Worm (Caenorhabditis elegans) whole organism, L2 larva: Measurements from ENCODE around the gene clc-29.
A peak's percentile ranks its signal among the peaks of the same experiment; 100 is the strongest.

Experiments used
- C34F6.9 ChIP-seq: fragments of 150-350 bp; optimal IDR thresholded peaks from 2 replicates; lab custom pipeline; 2014; ENCODE audit warnings: missing biosample characterization, missing genetic modification characterization
- F13H6.1 ChIP-seq: sonication (generic microtip); optimal IDR thresholded peaks from 2 replicates; lab custom pipeline; 2016; ENCODE audit warnings: missing genetic modification characterization, missing compliant biosample characterization
- R02D3.7 ChIP-seq: fragments of 150-350 bp; optimal IDR thresholded peaks from 2 replicates; lab custom pipeline; 2014; ENCODE audit warnings: missing biosample characterization, missing genetic modification characterization
- Y55F3AM.14 ChIP-seq: fragments of 200-800 bp; sonication (Bioruptor generic); optimal IDR thresholded peaks from 2 replicates; lab custom pipeline; 2018; ENCODE audit warnings: mild to moderate bottlenecking, missing genetic modification characterization, missing compliant biosample characterization
- ZK546.5 ChIP-seq: sonication (generic microtip); optimal IDR thresholded peaks from 2 replicates; lab custom pipeline; 2017; ENCODE audit warnings: missing biosample characterization, missing genetic modification characterization
- alr-1 ChIP-seq: fragments of 150-350 bp; optimal IDR thresholded peaks from 2 replicates; lab custom pipeline; 2014; ENCODE audit warnings: missing biosample characterization, missing genetic modification characterization
- aly-2 ChIP-seq: fragments of 150-350 bp; optimal IDR thresholded peaks from 2 replicates; lab custom pipeline; 2014; ENCODE audit warnings: missing biosample characterization, missing genetic modification characterization
- ama-1 ChIP-seq: fragments of 150-350 bp; optimal IDR thresholded peaks from 2 replicates; lab custom pipeline; 2018; ENCODE audit warnings: inconsistent platforms
- blmp-1 ChIP-seq: sonication (generic microtip); optimal IDR thresholded peaks from 2 replicates; lab custom pipeline; 2017; ENCODE audit warnings: missing genetic modification characterization, mild to moderate bottlenecking, missing compliant biosample characterization, antibody characterized with exemption, moderate library complexity; ENCODE audit not compliant: insufficient read depth
- ceh-16 ChIP-seq: fragments of 150-350 bp; optimal IDR thresholded peaks from 2 replicates; lab custom pipeline; 2014; ENCODE audit warnings: missing biosample characterization, missing genetic modification characterization
- ceh-82 ChIP-seq: fragments of 150-350 bp; optimal IDR thresholded peaks from 2 replicates; lab custom pipeline; 2014; ENCODE audit warnings: missing biosample characterization, missing genetic modification characterization
- crh-2 ChIP-seq: sonication (generic microtip); optimal IDR thresholded peaks from 2 replicates; lab custom pipeline; 2017; ENCODE audit warnings: missing biosample characterization, missing genetic modification characterization
- dmd-4 ChIP-seq: sonication (generic microtip); optimal IDR thresholded peaks from 2 replicates; lab custom pipeline; 2017; ENCODE audit warnings: missing biosample characterization, missing genetic modification characterization
- egl-27 ChIP-seq: sonication (generic microtip); optimal IDR thresholded peaks from 3 replicates; lab custom pipeline; 2017; ENCODE audit warnings: missing biosample characterization, missing genetic modification reagents, missing genetic modification characterization
- elt-1 ChIP-seq: fragments of 150-350 bp; optimal IDR thresholded peaks from 2 replicates; lab custom pipeline; 2014; ENCODE audit warnings: missing biosample characterization, missing genetic modification characterization
- elt-3 ChIP-seq: sonication (generic microtip); optimal IDR thresholded peaks from 2 replicates; lab custom pipeline; 2017; ENCODE audit warnings: missing biosample characterization, missing genetic modification characterization
- fos-1 ChIP-seq: fragments of 150-350 bp; optimal IDR thresholded peaks from 2 replicates; lab custom pipeline; 2014; ENCODE audit warnings: missing biosample characterization, missing genetic modification characterization
- gmeb-1 ChIP-seq: fragments of 150-350 bp; optimal IDR thresholded peaks from 2 replicates; lab custom pipeline; 2014; ENCODE audit warnings: missing biosample characterization, missing genetic modification characterization
- lin-11 ChIP-seq: fragments of 150-350 bp; sonication (generic microtip); optimal IDR thresholded peaks from 2 replicates; lab custom pipeline; 2014; ENCODE audit warnings: missing biosample characterization, missing genetic modification characterization, inconsistent platforms, mixed read lengths
- lin-13 ChIP-seq: fragments of 150-350 bp; optimal IDR thresholded peaks from 2 replicates; lab custom pipeline; 2014; ENCODE audit warnings: missing biosample characterization, missing genetic modification reagents, missing genetic modification characterization
- lin-39 ChIP-seq: fragments of 150-350 bp; optimal IDR thresholded peaks from 2 replicates; lab custom pipeline; 2014; ENCODE audit warnings: missing biosample characterization, missing genetic modification reagents, missing genetic modification characterization
- lsy-2 ChIP-seq, 2 experiments: fragments of 150-350 bp in 1 of 2; sonication (generic microtip) in 1 of 2; optimal IDR thresholded peaks; 2 replicates each; lab custom pipeline; 2014 to 2017; ENCODE audit warnings: missing biosample characterization in 2 of 2, missing genetic modification characterization in 2 of 2
- mab-5 ChIP-seq: fragments of 150-350 bp; optimal IDR thresholded peaks from 2 replicates; lab custom pipeline; 2014; ENCODE audit warnings: missing biosample characterization, missing genetic modification characterization
- mbf-1 ChIP-seq: sonication (generic microtip); optimal IDR thresholded peaks from 2 replicates; lab custom pipeline; 2017; ENCODE audit warnings: missing biosample characterization, missing genetic modification characterization
- mdl-1 ChIP-seq, 2 experiments: fragments of 150-350 bp in 1 of 2; sonication (generic microtip) in 1 of 2; optimal IDR thresholded peaks; 2 replicates each; lab custom pipeline; 2017; ENCODE audit warnings: missing biosample characterization in 2 of 2, missing genetic modification characterization in 2 of 2
- nhr-10 ChIP-seq: sonication (generic microtip); optimal IDR thresholded peaks from 2 replicates; lab custom pipeline; 2017; ENCODE audit warnings: missing biosample characterization, missing genetic modification characterization
- nhr-11 ChIP-seq: fragments of 150-350 bp; optimal IDR thresholded peaks from 2 replicates; lab custom pipeline; 2014; ENCODE audit warnings: missing biosample characterization, missing genetic modification characterization
- nhr-12 ChIP-seq: fragments of 150-350 bp; optimal IDR thresholded peaks from 2 replicates; lab custom pipeline; 2014; ENCODE audit warnings: missing biosample characterization, missing genetic modification characterization
- nhr-129 ChIP-seq: fragments of 150-350 bp; optimal IDR thresholded peaks from 2 replicates; lab custom pipeline; 2014; ENCODE audit warnings: missing biosample characterization, missing genetic modification characterization
- nhr-21 ChIP-seq: fragments of 150-350 bp; optimal IDR thresholded peaks from 2 replicates; lab custom pipeline; 2014; ENCODE audit warnings: missing biosample characterization, missing genetic modification characterization
- nhr-23 ChIP-seq: fragments of 150-350 bp; optimal IDR thresholded peaks from 2 replicates; lab custom pipeline; 2014; ENCODE audit warnings: missing biosample characterization, missing genetic modification reagents, missing genetic modification characterization
- nhr-237 ChIP-seq: fragments of 150-350 bp; optimal IDR thresholded peaks from 2 replicates; lab custom pipeline; 2014; ENCODE audit warnings: missing biosample characterization, missing genetic modification characterization
- nhr-25 ChIP-seq: fragments of 150-350 bp; sonication (generic microtip); optimal IDR thresholded peaks from 3 replicates; lab custom pipeline; 2014; ENCODE audit warnings: missing biosample characterization, missing genetic modification characterization
- nhr-6 ChIP-seq: fragments of 150-350 bp; optimal IDR thresholded peaks from 2 replicates; lab custom pipeline; 2014; ENCODE audit warnings: missing biosample characterization, missing genetic modification characterization
- nhr-77 ChIP-seq: fragments of 150-350 bp; optimal IDR thresholded peaks from 2 replicates; lab custom pipeline; 2014; ENCODE audit warnings: missing biosample characterization, missing genetic modification characterization
- peb-1 ChIP-seq: fragments of 150-350 bp; optimal IDR thresholded peaks from 2 replicates; lab custom pipeline; 2014; ENCODE audit warnings: missing biosample characterization, missing genetic modification characterization
- sem-4 ChIP-seq: fragments of 150-350 bp; optimal IDR thresholded peaks from 2 replicates; lab custom pipeline; 2014; ENCODE audit warnings: missing biosample characterization, missing genetic modification reagents, missing genetic modification characterization
- skn-1 ChIP-seq: sonication (generic microtip); optimal IDR thresholded peaks from 2 replicates; lab custom pipeline; 2017; ENCODE audit warnings: missing biosample characterization, missing genetic modification characterization
- sma-3 ChIP-seq: sonication (generic microtip); optimal IDR thresholded peaks from 2 replicates; lab custom pipeline; 2016; ENCODE audit warnings: missing genetic modification reagents, missing genetic modification characterization, missing compliant biosample characterization
- sma-9 ChIP-seq, 2 experiments: fragments of 150-350 bp in 1 of 2; sonication (generic microtip) in 1 of 2; optimal IDR thresholded peaks; 2 replicates each; lab custom pipeline; 2014 to 2016; ENCODE audit warnings: missing genetic modification characterization in 2 of 2, mild to moderate bottlenecking in 1 of 2, missing biosample characterization in 1 of 2, missing compliant biosample characterization in 1 of 2, missing genetic modification reagents in 1 of 2, moderate library complexity in 1 of 2
- snpc-4 ChIP-seq: fragments of 150-350 bp; optimal IDR thresholded peaks from 2 replicates; lab custom pipeline; 2014; ENCODE audit warnings: missing biosample characterization, missing genetic modification characterization
- unc-39 ChIP-seq: fragments of 150-350 bp; optimal IDR thresholded peaks from 2 replicates; lab custom pipeline; 2014; ENCODE audit warnings: missing biosample characterization, missing genetic modification characterization
- unc-55 ChIP-seq: fragments of 150-350 bp; sonication (generic microtip); optimal IDR thresholded peaks from 3 replicates; lab custom pipeline; 2014; ENCODE audit warnings: missing biosample characterization, missing genetic modification reagents, missing genetic modification characterization
- unc-62 ChIP-seq: fragments of 150-350 bp; optimal IDR thresholded peaks from 2 replicates; lab custom pipeline; 2014; ENCODE audit warnings: missing biosample characterization, missing genetic modification reagents, missing genetic modification characterization
- zag-1 ChIP-seq: fragments of 150-350 bp; optimal IDR thresholded peaks from 2 replicates; lab custom pipeline; 2014; ENCODE audit warnings: missing biosample characterization, missing genetic modification characterization
- ztf-1 ChIP-seq: fragments of 200-800 bp; sonication (Bioruptor generic); conservative IDR thresholded peaks from 2 replicates; pipeline ENCODE4 v1.3.6; 2022; ENCODE audit warnings: missing genetic modification characterization, missing compliant biosample characterization
- ztf-11 ChIP-seq: sonication (generic microtip); optimal IDR thresholded peaks from 2 replicates; lab custom pipeline; 2017; ENCODE audit warnings: missing biosample characterization, missing genetic modification characterization
- ztf-4 ChIP-seq: fragments of 150-350 bp; optimal IDR thresholded peaks from 2 replicates; lab custom pipeline; 2014; ENCODE audit warnings: missing biosample characterization, missing genetic modification characterization

The clc-29 gene

ce11 chrIII:8307356-8307755, 40.4 kb downstream of the clc-29 start, which contains the start of the genes F10E9.7 and F10E9.5:
Gene F10E9.7 (minus strand): TSS chrIII:8307441.
Gene F10E9.5 (plus strand): TSS chrIII:8307592.
- peak; percentile 77 for TF ChIP-seq nhr-6 (tag; lab: Kevin White, UChicago)
- no peak for TF ChIP-seq peb-1 (tag; lab: Kevin White, UChicago)
- peak; percentile 32 for TF ChIP-seq nhr-129 (tag; lab: Kevin White, UChicago)
- no peak for TF ChIP-seq nhr-11 (tag; lab: Kevin White, UChicago)
- no peak for TF ChIP-seq lin-39
- peak; percentile 96 for TF ChIP-seq sma-3 (GFP tag; lab: Kevin White, UChicago)
- TF ChIP-seq ztf-11 (tag; lab: Kevin White, UChicago) = no peak
- peak; percentile 40 for TF ChIP-seq nhr-10 (tag; lab: Kevin White, UChicago)
- peak; percentile 96 for TF ChIP-seq sma-9 (GFP tag; optimal IDR thresholded peaks at IDR 0.05; lab: Kevin White, UChicago)
- TF ChIP-seq sma-9 (tag; optimal IDR thresholded peaks at IDR 0.05; lab: Kevin White, UChicago) = no peak
- TF ChIP-seq zag-1 = no peak
- TF ChIP-seq fos-1 = peak; percentile 84
- no peak for TF ChIP-seq R02D3.7 (tag; lab: Kevin White, UChicago)
- no peak for TF ChIP-seq ama-1 (lab: Kevin White, UChicago)
- TF ChIP-seq mab-5 (tag; lab: Kevin White, UChicago) = peak; percentile 27
- TF ChIP-seq egl-27 = peak; percentile 72
- no peak for TF ChIP-seq mdl-1 (tag; optimal IDR thresholded peaks at IDR 0.05; lab: Kevin White, UChicago)
- no peak for TF ChIP-seq mbf-1 (tag; lab: Kevin White, UChicago)
- TF ChIP-seq alr-1 (tag; lab: Kevin White, UChicago) = no peak
- peak; percentile 84 for TF ChIP-seq lin-13 (GFP tag; lab: Kevin White, UChicago)
- peak; percentile 89 for TF ChIP-seq F13H6.1 (tag; lab: Kevin White, UChicago)
- peak; percentile 77 for TF ChIP-seq snpc-4 (tag; lab: Kevin White, UChicago)
- peak; percentile 43 for TF ChIP-seq nhr-77
- no peak for TF ChIP-seq ZK546.5 (tag; lab: Kevin White, UChicago)
- no peak for TF ChIP-seq unc-39
- peak; percentile 36 for TF ChIP-seq skn-1
- TF ChIP-seq ceh-16 (tag; lab: Kevin White, UChicago) = no peak
- no peak for TF ChIP-seq ztf-1 (GFP tag; lab: Robert Waterston, UW)
- TF ChIP-seq gmeb-1 = peak; percentile 92
- TF ChIP-seq Y55F3AM.14 = no peak
- TF ChIP-seq ztf-4 (tag; lab: Kevin White, UChicago) = peak; percentile 67
- TF ChIP-seq elt-1 (tag; lab: Kevin White, UChicago) = no peak
- peak; percentile 56 for TF ChIP-seq blmp-1 (tag; lab: Kevin White, UChicago)
- TF ChIP-seq nhr-23 (tag; lab: Kevin White, UChicago) = no peak
- TF ChIP-seq lin-11 (tag; lab: Kevin White, UChicago) = peak; percentile 46
- peak; percentile 95 for TF ChIP-seq crh-2 (tag; lab: Kevin White, UChicago)
- TF ChIP-seq dmd-4 = no peak
- peak; percentile 75 to 96 for TF ChIP-seq lsy-2 (tag; optimal IDR thresholded peaks at IDR 0.05; lab: Kevin White, UChicago)
- TF ChIP-seq ceh-82 = no peak
- TF ChIP-seq nhr-12 = no peak
- no peak for TF ChIP-seq nhr-237 (tag; lab: Kevin White, UChicago)
- peak; percentile 95 for TF ChIP-seq sem-4
- TF ChIP-seq nhr-25 (tag; lab: Kevin White, UChicago) = peak; percentile 83
- TF ChIP-seq C34F6.9 (tag; lab: Kevin White, UChicago) = peak; percentile 94
- TF ChIP-seq nhr-21 (tag; lab: Kevin White, UChicago) = peak; percentile 74
- TF ChIP-seq aly-2 (tag; lab: Kevin White, UChicago) = no peak
- TF ChIP-seq unc-55 (GFP tag; lab: Kevin White, UChicago) = peak; percentile 92
- no peak for TF ChIP-seq elt-3 (tag; lab: Kevin White, UChicago)
- no peak for TF ChIP-seq unc-62 (GFP tag; lab: Kevin White, UChicago)
